Worm (Caenorhabditis elegans) whole organism, early embryonic: ENCODE measurements around the gene Y41C4A.9.

Experiments used
- B0310.2 ChIP-seq: sonication (generic microtip); optimal IDR thresholded peaks from 2 replicates; lab custom pipeline; 2016; ENCODE audit warnings: mild to moderate bottlenecking, missing genetic modification characterization, missing compliant biosample characterization
- F13C5.2 ChIP-seq: sonication (generic microtip); optimal IDR thresholded peaks from 2 replicates; lab custom pipeline; 2017; ENCODE audit warnings: mild to moderate bottlenecking, missing genetic modification characterization, inconsistent platforms, missing compliant biosample characterization
- aly-1 ChIP-seq: sonication (generic microtip); optimal IDR thresholded peaks from 2 replicates; lab custom pipeline; 2016; ENCODE audit warnings: missing genetic modification characterization, missing compliant biosample characterization
- ama-1 ChIP-seq: fragments of 150-350 bp; optimal IDR thresholded peaks from 2 replicates; lab custom pipeline; 2014
- ceh-13 ChIP-seq: fragments of 200-800 bp; sonication (Bioruptor generic); optimal IDR thresholded peaks from 2 replicates; lab custom pipeline; 2018; ENCODE audit warnings: mild to moderate bottlenecking, missing genetic modification characterization, missing compliant biosample characterization
- ceh-36 ChIP-seq: sonication (generic microtip); optimal IDR thresholded peaks from 2 replicates; lab custom pipeline; 2016; ENCODE audit warnings: missing genetic modification characterization, inconsistent platforms, missing compliant biosample characterization
- ets-7 ChIP-seq: sonication (generic microtip); optimal IDR thresholded peaks from 2 replicates; lab custom pipeline; 2016; ENCODE audit warnings: missing genotype, missing genetic modification characterization, missing compliant biosample characterization
- flt-1 ChIP-seq: fragments of 200-800 bp; sonication (Bioruptor generic); IDR thresholded peaks from 2 replicates; pipeline ENCODE4 v1.3.6; 2022; ENCODE audit warnings: missing genetic modification characterization, missing compliant biosample characterization
- hmbx-1 ChIP-seq: sonication (generic microtip); optimal IDR thresholded peaks from 2 replicates; lab custom pipeline; 2016; ENCODE audit warnings: mild to moderate bottlenecking, missing genetic modification characterization, missing compliant biosample characterization
- hmg-4 ChIP-seq: fragments of 200-800 bp; sonication (Bioruptor generic); optimal IDR thresholded peaks from 2 replicates; lab custom pipeline; 2018; ENCODE audit warnings: mild to moderate bottlenecking, missing genetic modification characterization, missing compliant biosample characterization
- hnd-1 ChIP-seq: sonication (generic microtip); optimal IDR thresholded peaks from 2 replicates; lab custom pipeline; 2016; ENCODE audit warnings: missing genetic modification characterization, missing compliant biosample characterization
- pes-1 ChIP-seq: fragments of 200-800 bp; sonication (Bioruptor generic); IDR thresholded peaks from 2 replicates; pipeline ENCODE4 v1.3.6; 2022; ENCODE audit warnings: missing genetic modification reagents, missing genetic modification characterization, missing compliant biosample characterization
- scrt-1 ChIP-seq: fragments of 200-800 bp; sonication (Bioruptor generic); IDR thresholded peaks from 2 replicates; pipeline ENCODE4 v1.3.6; 2022; ENCODE audit warnings: missing genetic modification characterization, missing compliant biosample characterization
- sea-1 ChIP-seq: fragments of 200-800 bp; sonication (Bioruptor generic); conservative IDR thresholded peaks from 2 replicates; pipeline ENCODE4 v1.3.6; 2022; ENCODE audit warnings: missing genetic modification characterization, missing compliant biosample characterization
- tbx-11 ChIP-seq: fragments of 200-800 bp; sonication (Bioruptor generic); IDR thresholded peaks from 2 replicates; pipeline ENCODE4 v1.3.6; 2022; ENCODE audit warnings: missing genetic modification characterization, missing compliant biosample characterization
- tbx-37 ChIP-seq: fragments of 200-800 bp; sonication (Bioruptor generic); conservative IDR thresholded peaks from 2 replicates; pipeline ENCODE4 v1.3.6; 2022; ENCODE audit warnings: missing genetic modification reagents, missing genetic modification characterization, missing compliant biosample characterization
- tra-4 ChIP-seq: sonication (generic microtip); optimal IDR thresholded peaks from 2 replicates; lab custom pipeline; 2017; ENCODE audit warnings: missing genetic modification characterization, missing compliant biosample characterization

The Y41C4A.9 gene

DNA sequence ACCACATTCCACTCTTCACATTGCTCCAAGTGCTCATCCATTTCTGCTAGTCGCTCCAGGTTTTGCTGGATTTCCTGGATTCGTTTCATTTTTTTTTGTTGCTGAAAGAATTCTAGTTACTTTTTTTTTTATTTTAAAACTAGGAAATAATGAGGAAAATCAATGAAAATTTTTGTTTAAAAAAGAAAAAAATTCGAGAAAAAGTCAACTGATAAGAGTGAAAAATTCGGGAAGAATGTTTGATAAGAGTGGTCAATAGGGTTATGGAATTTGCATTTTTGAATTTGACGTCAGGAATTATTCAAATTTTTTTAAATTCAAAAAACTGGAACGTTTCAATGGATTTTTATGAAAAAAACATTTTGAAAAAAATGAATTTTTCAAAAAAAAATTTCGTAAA is 8.1 kb upstream of the Y41C4A.9 start, which contains the start of gene Y41C4A.12:
Y41C4A.12 (minus strand) TSS at position 101 of the 400 bp plus-strand sequence.
- TF ChIP-seq hmg-4: no peak
- no peak for TF ChIP-seq tbx-37 (GFP tag; lab: Robert Waterston, UW)
- no peak for TF ChIP-seq ceh-36 (tag; lab: Kevin White, UChicago)
- no peak for TF ChIP-seq ama-1 (lab: Kevin White, UChicago)
- TF ChIP-seq aly-1 (tag; lab: Kevin White, UChicago): no peak
- no peak for TF ChIP-seq ceh-13 (GFP tag; lab: Kevin White, UChicago)
- TF ChIP-seq flt-1 (GFP tag; lab: Robert Waterston, UW): no peak
- no peak for TF ChIP-seq tra-4

DNA sequence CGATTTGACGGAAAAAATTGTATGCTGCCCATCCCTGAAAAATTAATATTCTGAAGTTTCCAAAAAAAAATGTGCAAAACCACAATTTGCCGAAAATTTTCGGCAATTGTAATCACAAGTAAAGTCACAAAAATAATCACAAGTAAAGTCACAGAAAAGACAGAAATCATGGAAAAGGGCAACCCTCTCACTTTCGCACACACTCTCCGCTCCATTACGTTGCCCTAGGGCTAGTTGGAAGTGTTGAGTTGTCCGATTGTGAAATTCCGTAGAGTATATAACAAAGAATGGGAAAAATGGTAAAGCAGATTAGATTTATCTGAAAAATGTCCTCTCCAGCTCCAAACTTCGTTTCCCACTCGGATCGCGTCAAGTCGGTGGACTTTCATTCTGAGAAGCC is 3.0 kb upstream of the Y41C4A.9 start, which contains the start of gene Y41C4A.32:
Y41C4A.32 (plus strand) TSS at position 302 of the 400 bp plus-strand sequence.
- no peak for TF ChIP-seq ets-7
- no peak for TF ChIP-seq ama-1 (lab: Kevin White, UChicago)
- TF ChIP-seq F13C5.2: no peak
- TF ChIP-seq B0310.2 (tag; lab: Kevin White, UChicago): no peak
- no peak for TF ChIP-seq tbx-37 (GFP tag; lab: Robert Waterston, UW)
- TF ChIP-seq scrt-1 (GFP tag; lab: Robert Waterston, UW): no peak
- no peak for TF ChIP-seq ceh-13 (GFP tag; lab: Kevin White, UChicago)
- TF ChIP-seq pes-1 (GFP tag; lab: Robert Waterston, UW): no peak
- TF ChIP-seq ceh-36 (tag; lab: Kevin White, UChicago): no peak
- no peak for TF ChIP-seq hmg-4
- no peak for TF ChIP-seq tbx-11 (GFP tag; lab: Robert Waterston, UW)
- no peak for TF ChIP-seq aly-1 (tag; lab: Kevin White, UChicago)
- no peak for TF ChIP-seq hmbx-1 (tag; lab: Kevin White, UChicago)
- TF ChIP-seq sea-1: no peak
- no peak for TF ChIP-seq flt-1 (GFP tag; lab: Robert Waterston, UW)
- TF ChIP-seq tra-4: no peak

- TF ChIP-seq hnd-1 (no peak), hmg-4 (no peak), hmbx-1 (tag; lab: Kevin White, UChicago) (no peak), B0310.2 (tag; lab: Kevin White, UChicago) (no peak), F13C5.2 (no peak), tra-4 (no peak), ceh-36 (tag; lab: Kevin White, UChicago) (no peak), sea-1 (no peak), pes-1 (GFP tag; lab: Robert Waterston, UW) (no peak), ceh-13 (GFP tag; lab: Kevin White, UChicago) (no peak), ama-1 (lab: Kevin White, UChicago) (no peak), ets-7 (no peak), tbx-11 (GFP tag; lab: Robert Waterston, UW) (no peak), scrt-1 (GFP tag; lab: Robert Waterston, UW) (no peak), flt-1 (GFP tag; lab: Robert Waterston, UW) (no peak)
Observed at ce11 chrIII:11719400-11719875, 993 bp upstream of the Y41C4A.9 start, which contains the start of the genes elb-1 and Y41C4A.11. elb-1 (minus strand) TSS chrIII:11719450. Y41C4A.11 (plus strand) TSS chrIII:11719860.

DNA sequence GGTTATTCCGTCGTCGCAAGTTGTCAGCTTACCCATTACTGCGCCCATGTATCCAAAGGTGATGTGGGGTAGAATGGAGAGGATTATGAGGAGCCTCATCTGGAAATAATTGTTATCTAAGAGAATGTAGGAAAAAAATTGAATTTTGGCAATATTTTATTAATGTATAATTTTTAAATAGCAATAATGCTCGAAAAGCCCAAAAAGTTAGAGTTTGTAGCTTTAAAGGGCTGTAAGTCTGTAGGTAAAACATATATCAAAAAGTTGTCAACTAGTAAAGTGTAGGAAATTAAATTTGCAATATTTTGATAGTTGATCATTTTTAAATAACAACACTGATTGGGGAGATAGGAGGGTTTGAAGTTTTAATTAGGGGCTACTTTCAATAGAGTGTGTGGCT is 9.7 kb downstream of the Y41C4A.9 start, which contains the start of gene Y41C4A.8:
Y41C4A.8 (minus strand) TSS at position 101 of the 400 bp plus-strand sequence.
- TF ChIP-seq hmbx-1 (tag; lab: Kevin White, UChicago): no peak
- TF ChIP-seq sea-1: no peak
- TF ChIP-seq scrt-1 (GFP tag; lab: Robert Waterston, UW): no peak
- no peak for TF ChIP-seq tra-4
- TF ChIP-seq aly-1 (tag; lab: Kevin White, UChicago): no peak
- TF ChIP-seq ceh-13 (GFP tag; lab: Kevin White, UChicago): no peak
- TF ChIP-seq ama-1 (lab: Kevin White, UChicago): no peak
- TF ChIP-seq hmg-4: no peak
- no peak for TF ChIP-seq B0310.2 (tag; lab: Kevin White, UChicago)
- TF ChIP-seq ets-7: no peak
- no peak for TF ChIP-seq hnd-1
- TF ChIP-seq tbx-11 (GFP tag; lab: Robert Waterston, UW): no peak
- no peak for TF ChIP-seq pes-1 (GFP tag; lab: Robert Waterston, UW)
- no peak for TF ChIP-seq flt-1 (GFP tag; lab: Robert Waterston, UW)
- no peak for TF ChIP-seq ceh-36 (tag; lab: Kevin White, UChicago)
- TF ChIP-seq tbx-37 (GFP tag; lab: Robert Waterston, UW): no peak

DNA sequence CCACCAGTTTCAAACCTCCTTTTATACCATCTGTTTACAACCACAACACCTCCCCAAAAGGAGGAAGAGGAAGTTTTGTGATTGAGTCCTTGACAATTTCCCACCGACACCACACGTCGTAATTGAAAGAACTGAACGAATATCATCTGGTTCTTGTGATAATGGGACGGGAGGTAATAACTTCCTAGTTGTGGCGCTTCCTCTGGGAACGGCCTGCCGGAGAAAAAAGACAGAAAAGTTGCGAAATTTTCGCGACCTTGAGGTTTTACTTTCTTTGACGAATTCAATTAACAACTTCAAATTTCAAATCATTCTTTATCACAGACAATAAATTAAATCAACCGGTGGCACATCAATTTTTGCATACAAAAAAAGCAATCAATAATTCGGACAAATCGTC is 11.8 kb downstream of the Y41C4A.9 start, which contains the start of gene col-96:
col-96 (minus strand) TSS at position 101 of the 400 bp plus-strand sequence.
- TF ChIP-seq F13C5.2 (no peak), aly-1 (tag; lab: Kevin White, UChicago) (no peak), hmbx-1 (tag; lab: Kevin White, UChicago) (no peak), tbx-11 (GFP tag; lab: Robert Waterston, UW) (no peak), sea-1 (no peak), ceh-36 (tag; lab: Kevin White, UChicago) (no peak), B0310.2 (tag; lab: Kevin White, UChicago) (no peak), hmg-4 (no peak), tra-4 (no peak), hnd-1 (no peak), tbx-37 (GFP tag; lab: Robert Waterston, UW) (no peak), ceh-13 (GFP tag; lab: Kevin White, UChicago) (no peak), flt-1 (GFP tag; lab: Robert Waterston, UW) (no peak), ama-1 (lab: Kevin White, UChicago) (no peak), scrt-1 (GFP tag; lab: Robert Waterston, UW) (no peak)

DNA sequence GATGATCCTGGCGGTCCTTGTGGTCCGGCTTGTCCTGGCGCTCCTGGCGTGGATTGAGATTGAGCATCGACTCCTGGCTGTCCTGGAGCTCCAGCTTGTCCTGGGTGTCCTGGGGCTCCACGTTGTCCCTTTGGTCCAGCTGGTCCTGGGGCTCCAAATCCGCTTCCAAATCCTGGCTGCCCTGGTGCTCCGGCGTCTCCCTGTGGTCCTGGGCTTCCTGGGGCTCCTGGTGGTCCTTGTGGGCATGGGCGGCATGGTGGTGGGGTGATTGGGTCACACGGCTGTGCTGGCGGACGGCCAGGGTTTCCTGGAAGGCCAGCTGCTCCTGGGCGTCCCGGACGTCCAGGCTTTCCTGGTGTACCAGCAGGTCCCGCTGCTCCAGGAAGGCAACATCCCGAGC is 12.5 kb downstream of the Y41C4A.9 start:
- TF ChIP-seq ets-7 (no peak), ama-1 (lab: Kevin White, UChicago) (no peak), ceh-36 (tag; lab: Kevin White, UChicago) (no peak), tra-4 (no peak), tbx-11 (GFP tag; lab: Robert Waterston, UW) (no peak), B0310.2 (tag; lab: Kevin White, UChicago) (no peak), scrt-1 (GFP tag; lab: Robert Waterston, UW) (no peak), pes-1 (GFP tag; lab: Robert Waterston, UW) (no peak), aly-1 (tag; lab: Kevin White, UChicago) (no peak), hmbx-1 (tag; lab: Kevin White, UChicago) (no peak), flt-1 (GFP tag; lab: Robert Waterston, UW) (no peak), sea-1 (no peak), tbx-37 (GFP tag; lab: Robert Waterston, UW) (no peak), ceh-13 (GFP tag; lab: Kevin White, UChicago) (no peak), hmg-4 (no peak)
